Fruit fly (Drosophila melanogaster) whole organism, embryonic: ENCODE data around the gene Neurl4.

Experiments used
- Atf-2 ChIP-seq: fragments of 200-800 bp; sonication (Bioruptor generic); optimal IDR thresholded peaks from 2 replicates; lab custom pipeline; 2016; ENCODE audit warnings: missing biosample characterization, missing genetic modification characterization
- B-H1 ChIP-seq: fragments of 200-800 bp; sonication (Bioruptor generic); IDR thresholded peaks from 3 replicates; pipeline ENCODE4 v1.3.6; 2022; ENCODE audit warnings: missing biosample characterization, missing genetic modification characterization
- BEAF-32 ChIP-seq: fragments of 200-800 bp; sonication (Bioruptor generic); optimal IDR thresholded peaks from 3 replicates; lab custom pipeline; 2017; ENCODE audit warnings: missing biosample characterization, missing genetic modification characterization, mild to moderate bottlenecking, moderate library complexity, missing genetic modification reagents
- CG10543 ChIP-seq: fragments of 200-800 bp; sonication (Bioruptor generic); optimal IDR thresholded peaks from 3 replicates; lab custom pipeline; 2017; ENCODE audit warnings: missing biosample characterization, mild to moderate bottlenecking, missing genetic modification characterization, moderate library complexity
- CG12219 ChIP-seq: fragments of 200-800 bp; sonication (Bioruptor generic); optimal IDR thresholded peaks from 3 replicates; lab custom pipeline; 2018; ENCODE audit warnings: missing biosample characterization, mild to moderate bottlenecking, missing genetic modification characterization
- CG12744 ChIP-seq: fragments of 200-800 bp; sonication (Bioruptor generic); optimal IDR thresholded peaks from 2 replicates; lab custom pipeline; 2016; ENCODE audit warnings: missing biosample characterization, missing genetic modification characterization
- CG15269 ChIP-seq: fragments of 200-800 bp; sonication (Bioruptor generic); optimal IDR thresholded peaks from 2 replicates; lab custom pipeline; 2018; ENCODE audit warnings: missing biosample characterization, mild to moderate bottlenecking, missing genetic modification characterization, moderate library complexity
- CG17829 ChIP-seq: fragments of 200-800 bp; optimal IDR thresholded peaks from 2 replicates; lab custom pipeline; 2019; ENCODE audit warnings: missing biosample characterization, mild to moderate bottlenecking, missing genetic modification characterization, moderate library complexity
- CG18262 ChIP-seq: fragments of 200-800 bp; optimal IDR thresholded peaks from 3 replicates; lab custom pipeline; 2019; ENCODE audit warnings: missing biosample characterization, mild to moderate bottlenecking, missing genetic modification characterization, moderate library complexity
- CG18599 ChIP-seq: fragments of 200-800 bp; sonication (Bioruptor generic); optimal IDR thresholded peaks from 3 replicates; lab custom pipeline; 2017; ENCODE audit warnings: missing biosample characterization, missing genetic modification characterization, mild to moderate bottlenecking, moderate library complexity, missing genetic modification reagents
- CG3065 ChIP-seq: fragments of 200-800 bp; sonication (Bioruptor generic); optimal IDR thresholded peaks from 2 replicates; lab custom pipeline; 2016; ENCODE audit warnings: missing biosample characterization, missing genetic modification characterization
- CG3163 ChIP-seq: fragments of 200-800 bp; sonication (Bioruptor generic); optimal IDR thresholded peaks from 3 replicates; lab custom pipeline; 2016; ENCODE audit warnings: missing biosample characterization, missing genetic modification characterization
- CG32532 ChIP-seq: fragments of 200-800 bp; sonication (Bioruptor generic); IDR thresholded peaks from 2 replicates; pipeline ENCODE4 v1.3.6; 2022; ENCODE audit warnings: missing biosample characterization, missing genetic modification characterization
- CG34224 ChIP-seq: fragments of 200-800 bp; sonication (Bioruptor generic); IDR thresholded peaks from 3 replicates; pipeline ENCODE4 v1.3.6; 2022; ENCODE audit warnings: missing biosample characterization, missing genetic modification characterization; ENCODE audit not compliant: partially characterized antibody
- CG43689 ChIP-seq: fragments of 200-800 bp; sonication (Bioruptor generic); IDR thresholded peaks from 2 replicates; pipeline ENCODE4 v1.3.6; 2022; ENCODE audit warnings: missing biosample characterization, missing genetic modification characterization
- CG4404 ChIP-seq: fragments of 200-800 bp; sonication (Bioruptor generic); IDR thresholded peaks from 2 replicates; pipeline ENCODE4 v1.3.6; 2022; ENCODE audit warnings: missing biosample characterization, missing genetic modification characterization
- CG5245 ChIP-seq: fragments of 200-800 bp; sonication (Bioruptor generic); optimal IDR thresholded peaks from 3 replicates; lab custom pipeline; 2016; ENCODE audit warnings: missing biosample characterization, missing genetic modification characterization
- CG6683 ChIP-seq: fragments of 200-800 bp; sonication (Bioruptor generic); optimal IDR thresholded peaks from 2 replicates; lab custom pipeline; 2017; ENCODE audit warnings: missing biosample characterization, mild to moderate bottlenecking, missing genetic modification characterization, missing genetic modification reagents
- CG8359 ChIP-seq: fragments of 200-800 bp; sonication (Bioruptor generic); optimal IDR thresholded peaks from 2 replicates; lab custom pipeline; 2017; ENCODE audit warnings: missing biosample characterization, mild to moderate bottlenecking, missing genetic modification characterization, borderline replicate concordance
- CG9437 ChIP-seq: fragments of 200-800 bp; sonication (Bioruptor generic); optimal IDR thresholded peaks from 2 replicates; lab custom pipeline; 2018; ENCODE audit warnings: missing biosample characterization, mild to moderate bottlenecking, missing genetic modification characterization
- Dek ChIP-seq: fragments of 200-800 bp; sonication (Bioruptor generic); optimal IDR thresholded peaks from 3 replicates; lab custom pipeline; 2019; ENCODE audit warnings: missing biosample characterization, mild to moderate bottlenecking, missing genetic modification characterization, moderate library complexity
- Dfd ChIP-seq, 2 experiments: fragments of >200 bp; optimal IDR thresholded peaks; 2 replicates each; lab custom pipeline; 2017; ENCODE audit warnings: missing biosample characterization in 2 of 2, missing genetic modification characterization in 2 of 2
- Dp ChIP-seq: fragments of 200-800 bp; sonication (Bioruptor generic); optimal IDR thresholded peaks from 2 replicates; lab custom pipeline; 2018; ENCODE audit warnings: missing biosample characterization, mild to moderate bottlenecking, missing genetic modification characterization, moderate library complexity
- Fer3 ChIP-seq: fragments of 200-800 bp; sonication (Bioruptor generic); optimal IDR thresholded peaks from 2 replicates; lab custom pipeline; 2018; ENCODE audit warnings: missing biosample characterization, mild to moderate bottlenecking, missing genetic modification characterization, moderate library complexity
- HLH54F ChIP-seq: fragments of 200-800 bp; sonication (Bioruptor generic); optimal IDR thresholded peaks from 3 replicates; lab custom pipeline; 2016; ENCODE audit warnings: missing biosample characterization, missing genetic modification characterization
- Hmr ChIP-seq: fragments of 200-800 bp; sonication (Bioruptor generic); optimal IDR thresholded peaks from 3 replicates; lab custom pipeline; 2017; ENCODE audit warnings: mild to moderate bottlenecking, missing biosample characterization, missing genetic modification reagents, missing genetic modification characterization
- Lhr ChIP-seq: fragments of 200-800 bp; sonication (Bioruptor generic); optimal IDR thresholded peaks from 3 replicates; lab custom pipeline; 2017; ENCODE audit warnings: mild to moderate bottlenecking, missing biosample characterization, missing genetic modification reagents, missing genetic modification characterization
- Lim3 ChIP-seq: fragments of 200-800 bp; sonication (Bioruptor generic); IDR thresholded peaks from 2 replicates; pipeline ENCODE4 v1.3.6; 2022; ENCODE audit warnings: missing biosample characterization, missing genetic modification characterization
- Med ChIP-seq: fragments of 200-800 bp; sonication (Bioruptor generic); peaks from one replicate; lab custom pipeline; 2016; ENCODE audit warnings: missing biosample characterization, missing genetic modification characterization, mild to moderate bottlenecking, inconsistent platforms, moderate library complexity
- Nf-YA ChIP-seq: fragments of 200-800 bp; sonication (Bioruptor generic); IDR thresholded peaks from 2 replicates; pipeline ENCODE4 v1.3.6; 2022; ENCODE audit warnings: missing biosample characterization, missing genetic modification characterization
- Oli ChIP-seq: fragments of 200-800 bp; sonication (Bioruptor generic); optimal IDR thresholded peaks from 2 replicates; lab custom pipeline; 2018; ENCODE audit warnings: missing biosample characterization, mild to moderate bottlenecking, missing genetic modification characterization, moderate library complexity
- Xrp1 ChIP-seq: fragments of 200-800 bp; sonication (Bioruptor generic); IDR thresholded peaks from 2 replicates; pipeline ENCODE4 v1.3.6; 2022; ENCODE audit warnings: missing biosample characterization, missing genetic modification characterization
- ara ChIP-seq: fragments of 200-800 bp; sonication (Bioruptor generic); IDR thresholded peaks from 2 replicates; pipeline ENCODE4 v1.3.6; 2022; ENCODE audit warnings: missing biosample characterization, missing genetic modification characterization
- az2 ChIP-seq: fragments of 200-800 bp; sonication (Bioruptor generic); optimal IDR thresholded peaks from 3 replicates; lab custom pipeline; 2016; ENCODE audit warnings: missing biosample characterization, missing genetic modification characterization
- bab2 ChIP-seq: fragments of 200-800 bp; sonication (Bioruptor generic); optimal IDR thresholded peaks from 2 replicates; lab custom pipeline; 2016; ENCODE audit warnings: missing biosample characterization, missing genetic modification characterization
- cato ChIP-seq: fragments of 200-800 bp; sonication (Bioruptor generic); optimal IDR thresholded peaks from 2 replicates; lab custom pipeline; 2016; ENCODE audit warnings: missing biosample characterization, missing genetic modification characterization, borderline replicate concordance
- chm ChIP-seq: fragments of 200-800 bp; sonication (Bioruptor generic); IDR thresholded peaks from 2 replicates; pipeline ENCODE4 v1.3.6; 2022; ENCODE audit warnings: missing biosample characterization, missing genetic modification characterization
- corto ChIP-seq: fragments of 200-800 bp; sonication (Bioruptor generic); optimal IDR thresholded peaks from 2 replicates; lab custom pipeline; 2016; ENCODE audit warnings: missing biosample characterization, mild to moderate bottlenecking, missing genetic modification characterization, moderate library complexity
- dm ChIP-seq: fragments of 200-800 bp; sonication (Bioruptor generic); optimal IDR thresholded peaks from 3 replicates; lab custom pipeline; 2016; ENCODE audit warnings: missing biosample characterization, missing genetic modification characterization
- dmrt99B ChIP-seq: fragments of 200-800 bp; sonication (Bioruptor generic); optimal IDR thresholded peaks from 2 replicates; lab custom pipeline; 2018; ENCODE audit warnings: missing biosample characterization, mild to moderate bottlenecking, missing genetic modification characterization, moderate library complexity
- fd96Cb ChIP-seq: fragments of 200-800 bp; sonication (Bioruptor generic); optimal IDR thresholded peaks from 2 replicates; lab custom pipeline; 2018; ENCODE audit warnings: missing biosample characterization, mild to moderate bottlenecking, missing genetic modification characterization, moderate library complexity
- gfzf ChIP-seq: fragments of 200-800 bp; sonication (Bioruptor generic); optimal IDR thresholded peaks from 2 replicates; lab custom pipeline; 2016; ENCODE audit warnings: missing biosample characterization, mild to moderate bottlenecking, missing genetic modification characterization, moderate library complexity
- hth ChIP-seq: fragments of >200 bp; optimal IDR thresholded peaks from 2 replicates; lab custom pipeline; 2017; ENCODE audit warnings: inconsistent platforms
- mld ChIP-seq: fragments of 200-800 bp; sonication (Bioruptor generic); IDR thresholded peaks from 3 replicates; pipeline ENCODE4 v1.3.6; 2022; ENCODE audit warnings: missing biosample characterization, missing genetic modification characterization; ENCODE audit not compliant: partially characterized antibody
- pum ChIP-seq: fragments of 200-800 bp; sonication (Bioruptor generic); optimal IDR thresholded peaks from 2 replicates; lab custom pipeline; 2016; ENCODE audit warnings: missing biosample characterization, missing genetic modification characterization
- ranshi ChIP-seq: fragments of 200-800 bp; sonication (Bioruptor generic); IDR thresholded peaks from 2 replicates; pipeline ENCODE4 v1.3.6; 2022; ENCODE audit warnings: missing biosample characterization, missing genetic modification characterization
- rib ChIP-seq: fragments of 200-800 bp; sonication (Bioruptor generic); IDR thresholded peaks from 2 replicates; pipeline ENCODE4 v1.3.6; 2022; ENCODE audit warnings: missing biosample characterization, missing genetic modification characterization
- slbo ChIP-seq: fragments of 200-800 bp; sonication (Bioruptor generic); IDR thresholded peaks from 2 replicates; pipeline ENCODE4 v1.3.6; 2022; ENCODE audit warnings: missing biosample characterization, missing genetic modification characterization
- sqz ChIP-seq: fragments of 200-800 bp; sonication (Bioruptor generic); optimal IDR thresholded peaks from 3 replicates; lab custom pipeline; 2018; ENCODE audit warnings: missing biosample characterization, mild to moderate bottlenecking, missing genetic modification characterization
- ssp ChIP-seq: fragments of 200-800 bp; sonication (Bioruptor generic); IDR thresholded peaks from 2 replicates; pipeline ENCODE4 v1.3.6; 2022; ENCODE audit warnings: missing biosample characterization, missing genetic modification characterization
- unc-4 ChIP-seq: fragments of 200-800 bp; sonication (Bioruptor generic); IDR thresholded peaks from 2 replicates; pipeline ENCODE4 v1.3.6; 2022; ENCODE audit warnings: missing biosample characterization, missing genetic modification characterization; ENCODE audit not compliant: partially characterized antibody
- zen2 ChIP-seq: fragments of 200-800 bp; sonication (Bioruptor generic); IDR thresholded peaks from 3 replicates; pipeline ENCODE4 v1.3.6; 2022; ENCODE audit warnings: missing biosample characterization, missing genetic modification characterization; ENCODE audit not compliant: partially characterized antibody

Neurl4 gene

DNA sequence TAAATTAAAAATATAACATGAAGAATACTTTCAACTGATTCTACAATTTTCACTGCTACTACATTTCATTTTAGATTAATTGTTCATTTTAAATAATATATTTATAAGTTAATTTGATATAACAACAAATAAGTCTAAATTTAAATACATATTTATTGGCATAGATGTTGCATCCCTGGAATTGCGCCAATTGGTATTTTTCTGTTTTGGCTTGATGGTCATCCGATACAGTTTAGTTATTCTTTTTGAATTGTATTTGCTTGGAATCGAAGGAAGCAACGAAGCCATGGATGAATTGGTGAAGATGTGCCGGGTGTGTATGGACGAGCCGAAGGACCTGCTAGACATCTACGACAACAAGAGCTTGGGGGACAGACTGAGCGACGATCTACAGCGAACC is 52.7 kb downstream of the Neurl4 start, which contains the start of gene CG17361 (continued):
- TF ChIP-seq dm (GFP tag; lab: Kevin White, UChicago) (no peak), ranshi (GFP tag; lab: Robert Waterston, UW) (no peak), CG32532 (GFP tag; lab: Robert Waterston, UW) (no peak), Hmr (GFP tag; lab: Kevin White, UChicago) (no peak), bab2 (GFP tag; lab: Kevin White, UChicago) (no peak), mld (GFP tag; lab: Robert Waterston, UW) (no peak), CG5245 (GFP tag; lab: Kevin White, UChicago) (no peak), CG3065 (GFP tag; lab: Kevin White, UChicago) (no peak), CG17829 (tag; lab: Kevin White, UChicago) (peak; percentile 11), CG12744 (GFP tag; lab: Kevin White, UChicago) (no peak), CG4404 (GFP tag; lab: Robert Waterston, UW) (no peak), CG8359 (GFP tag; lab: Kevin White, UChicago) (no peak), sqz (GFP tag; lab: Kevin White, UChicago) (no peak), chm (GFP tag; lab: Robert Waterston, UW) (no peak), CG43689 (GFP tag; lab: Robert Waterston, UW) (no peak), BEAF-32 (GFP tag; lab: Kevin White, UChicago) (no peak), Lhr (GFP tag; lab: Kevin White, UChicago) (no peak), Nf-YA (GFP tag; lab: Robert Waterston, UW) (no peak), fd96Cb (tag; lab: Kevin White, UChicago) (no peak), ssp (no peak), CG10543 (no peak), HLH54F (GFP tag; lab: Kevin White, UChicago) (no peak), unc-4 (GFP tag; lab: Robert Waterston, UW) (no peak), Med (no peak), CG34224 (GFP tag; lab: Robert Waterston, UW) (no peak), Xrp1 (no peak), Dek (tag; lab: Kevin White, UChicago) (no peak), rib (no peak), Oli (tag; lab: Kevin White, UChicago) (no peak), zen2 (GFP tag; lab: Robert Waterston, UW) (no peak), B-H1 (GFP tag; lab: Robert Waterston, UW) (no peak), CG12219 (GFP tag; lab: Kevin White, UChicago) (no peak), CG15269 (no peak), az2 (GFP tag; lab: Kevin White, UChicago) (no peak), corto (GFP tag; lab: Kevin White, UChicago) (no peak), Dfd (GFP tag; optimal IDR thresholded peaks at IDR 0.05; lab: Kevin White, UChicago) (no peak), gfzf (GFP tag; lab: Kevin White, UChicago) (peak; percentile 61), CG18599 (GFP tag; lab: Kevin White, UChicago) (no peak), slbo (GFP tag; lab: Robert Waterston, UW) (peak; percentile 28; the same call in 1 of the 2 replicates), CG9437 (GFP tag; lab: Kevin White, UChicago) (no peak), Lim3 (GFP tag; lab: Robert Waterston, UW) (no peak), CG6683 (GFP tag; lab: Kevin White, UChicago) (no peak), Atf-2 (no peak), Fer3 (tag; lab: Kevin White, UChicago) (no peak), Dp (peak; percentile 23), hth (lab: Kevin White, UChicago) (no peak), CG3163 (GFP tag; lab: Kevin White, UChicago) (no peak), pum (GFP tag; lab: Kevin White, UChicago) (no peak), dmrt99B (tag; lab: Kevin White, UChicago) (no peak), ara (GFP tag; lab: Robert Waterston, UW) (no peak), cato (GFP tag; lab: Kevin White, UChicago) (no peak), CG18262 (tag; lab: Kevin White, UChicago) (peak; percentile 18)
